Fruit fly (Drosophila melanogaster): ENCODE results near the gene Bace.
A peak's percentile ranks its signal among the peaks of the same experiment; 100 is the strongest.

The Bace gene

dm6 chr2L:8481623-8482424 is 14.3 kb downstream of the Bace start, which contains the start of gene CG43796:
Gene CG43796, plus strand, starts transcription at chr2L:8482374.
- TF ChIP-seq br (GFP tag; optimal IDR thresholded peaks at IDR 0.05) (no peak), Rel (GFP tag; optimal IDR thresholded peaks at IDR 0.05) (no peak), Rel (tag; optimal IDR thresholded peaks at IDR 0.05) (peak; percentile 50)

dm6 chr2L:8480825-8481224 is 15.3 kb downstream of the Bace start:
- TF ChIP-seq br (GFP tag; optimal IDR thresholded peaks at IDR 0.05) (no peak), h (GFP tag; optimal IDR thresholded peaks at IDR 0.05) (no peak)

- TF ChIP-seq Vsx2 (GFP tag; optimal IDR thresholded peaks at IDR 0.05; ENCODE audit: partially characterized antibody), result peak; percentile 13
- peak; percentile 67 for TF ChIP-seq brk (GFP tag; optimal IDR thresholded peaks at IDR 0.05)
- TF ChIP-seq Sp1 (GFP tag; optimal IDR thresholded peaks at IDR 0.05), result peak; percentile 84
- peak; percentile 47 for TF ChIP-seq sage (GFP tag; optimal IDR thresholded peaks at IDR 0.05)
- TF ChIP-seq psq (GFP tag; optimal IDR thresholded peaks at IDR 0.05), result peak; percentile 45
- TF ChIP-seq CrebA (GFP tag; optimal IDR thresholded peaks at IDR 0.05; ENCODE audit: borderline replicate concordance), result peak; percentile 90
- no peak for TF ChIP-seq Hnf4 (GFP tag; optimal IDR thresholded peaks at IDR 0.05)
- TF ChIP-seq dl (GFP tag; optimal IDR thresholded peaks at IDR 0.05; ENCODE audit: insufficient read depth in 1 of 2, partially characterized antibody in 2 of 2), result no peak
- peak; percentile 10 for TF ChIP-seq fru (GFP tag; optimal IDR thresholded peaks at IDR 0.05)
- TF ChIP-seq Rel (GFP tag; optimal IDR thresholded peaks at IDR 0.05), result peak; percentile 86
- TF ChIP-seq Rel (tag; optimal IDR thresholded peaks at IDR 0.05), result peak; percentile 3
- no peak for TF ChIP-seq br (GFP tag; optimal IDR thresholded peaks at IDR 0.05)
These were observed 17.0 kb downstream of the Bace start for dm6 chr2L:8478911-8479706.

dm6 chr2L:8478379-8478778 is 17.7 kb downstream of the Bace start:
- peak; percentile 68 to 70 for TF ChIP-seq dl (GFP tag; optimal IDR thresholded peaks at IDR 0.05; ENCODE audit: insufficient read depth in 1 of 2, partially characterized antibody in 2 of 2)
- no peak for TF ChIP-seq psq (GFP tag; optimal IDR thresholded peaks at IDR 0.05)
- peak; percentile 73 for TF ChIP-seq Dif (GFP tag; optimal IDR thresholded peaks at IDR 0.05; ENCODE audit: partially characterized antibody)
- no peak for TF ChIP-seq CG32264 (GFP tag; optimal IDR thresholded peaks at IDR 0.05)
- TF ChIP-seq N (GFP tag; optimal IDR thresholded peaks at IDR 0.05), result no peak
- TF ChIP-seq usp (GFP tag; optimal IDR thresholded peaks at IDR 0.05), result no peak
- peak; percentile 29 for TF ChIP-seq Vsx2 (GFP tag; optimal IDR thresholded peaks at IDR 0.05; ENCODE audit: partially characterized antibody)
- TF ChIP-seq CG9705 (GFP tag; optimal IDR thresholded peaks at IDR 0.05), result no peak
- TF ChIP-seq GATAd (GFP tag; optimal IDR thresholded peaks at IDR 0.05), result no peak
- no peak for TF ChIP-seq OdsH (GFP tag; optimal IDR thresholded peaks at IDR 0.05)
- no peak for TF ChIP-seq Hnf4 (GFP tag; optimal IDR thresholded peaks at IDR 0.05)
- peak; percentile 37 for TF ChIP-seq Hr83 (GFP tag; optimal IDR thresholded peaks at IDR 0.05; ENCODE audit: poor library complexity, severe bottlenecking)

dm6 chr2L:8477971-8478370 is 18.1 kb downstream of the Bace start:
- peak; percentile 83 for TF ChIP-seq N (GFP tag; optimal IDR thresholded peaks at IDR 0.05)
- no peak for TF ChIP-seq fru (GFP tag; optimal IDR thresholded peaks at IDR 0.05)
- TF ChIP-seq Myc (optimal IDR thresholded peaks at IDR 0.05), result peak; percentile 74
- TF ChIP-seq Dfd (GFP tag; optimal IDR thresholded peaks at IDR 0.05), result no peak
- no peak for TF ChIP-seq psq (GFP tag; optimal IDR thresholded peaks at IDR 0.05)
- no peak for TF ChIP-seq usp (GFP tag; optimal IDR thresholded peaks at IDR 0.05)
- TF ChIP-seq Hr83 (GFP tag; optimal IDR thresholded peaks at IDR 0.05; ENCODE audit: poor library complexity, severe bottlenecking), result no peak
- no peak for TF ChIP-seq brk (GFP tag; optimal IDR thresholded peaks at IDR 0.05)
- TF ChIP-seq Mio (GFP tag; optimal IDR thresholded peaks at IDR 0.05), result no peak
- no peak for TF ChIP-seq h (GFP tag; optimal IDR thresholded peaks at IDR 0.05)
- no peak for TF ChIP-seq foxo (GFP tag; optimal IDR thresholded peaks at IDR 0.05)
- TF ChIP-seq pan (optimal IDR thresholded peaks at IDR 0.05), result no peak
- no peak for TF ChIP-seq br (GFP tag; optimal IDR thresholded peaks at IDR 0.05)

- TF ChIP-seq sv (GFP tag; optimal IDR thresholded peaks at IDR 0.05) (no peak), CG32264 (GFP tag; optimal IDR thresholded peaks at IDR 0.05) (no peak), Sp1 (GFP tag; optimal IDR thresholded peaks at IDR 0.05) (no peak), br (GFP tag; optimal IDR thresholded peaks at IDR 0.05) (no peak), CG9705 (GFP tag; optimal IDR thresholded peaks at IDR 0.05) (no peak), fru (GFP tag; optimal IDR thresholded peaks at IDR 0.05) (no peak), OdsH (GFP tag; optimal IDR thresholded peaks at IDR 0.05) (no peak), Hnf4 (GFP tag; optimal IDR thresholded peaks at IDR 0.05) (no peak), h (GFP tag; optimal IDR thresholded peaks at IDR 0.05) (no peak), Vsx2 (GFP tag; optimal IDR thresholded peaks at IDR 0.05; ENCODE audit: partially characterized antibody) (no peak), pan (optimal IDR thresholded peaks at IDR 0.05) (no peak), dsf (GFP tag; optimal IDR thresholded peaks at IDR 0.05; ENCODE audit: borderline replicate concordance) (no peak), usp (GFP tag; optimal IDR thresholded peaks at IDR 0.05) (no peak), GATAd (GFP tag; optimal IDR thresholded peaks at IDR 0.05) (no peak), dl (GFP tag; optimal IDR thresholded peaks at IDR 0.05; ENCODE audit: insufficient read depth in 1 of 2, partially characterized antibody in 2 of 2) (no peak), dmrt93B (GFP tag; optimal IDR thresholded peaks at IDR 0.05) (no peak), sage (GFP tag; optimal IDR thresholded peaks at IDR 0.05) (no peak), Dif (GFP tag; optimal IDR thresholded peaks at IDR 0.05; ENCODE audit: partially characterized antibody) (no peak), Myc (optimal IDR thresholded peaks at IDR 0.05) (no peak), Abd-B (GFP tag; optimal IDR thresholded peaks at IDR 0.05) (no peak)
These were observed 19.1 kb downstream of the Bace start, which contains the start of gene CheA29a for dm6 chr2L:8477049-8477448. Gene CheA29a, plus strand, starts transcription at chr2L:8477349.

Measured in whole organism, wandering third instar larva.